Fruit fly (Drosophila melanogaster): ENCODE data around the gene CG11630.

- TF ChIP-seq CG7101 (tag; optimal IDR thresholded peaks at IDR 0.05) (no peak), CG33017 (tag; optimal IDR thresholded peaks at IDR 0.05) (no peak), pad (GFP tag; optimal IDR thresholded peaks at IDR 0.05) (no peak), kay (GFP tag; ENCODE audit: borderline replicate concordance) (no peak), tj (GFP tag; optimal IDR thresholded peaks at IDR 0.05) (no peak), CG5204 (GFP tag; optimal IDR thresholded peaks at IDR 0.05) (no peak), cic (GFP tag; optimal IDR thresholded peaks at IDR 0.05) (no peak)
These were observed 25.8 kb downstream of the CG11630 start for dm6 chr2L:21758067-21758398.
